Worm (Caenorhabditis elegans) whole organism, late embryonic: Measurements from ENCODE around the gene H02F09.2.

Experiments used
- F13H6.1 ChIP-seq: sonication (generic microtip); optimal IDR thresholded peaks from 2 replicates; lab custom pipeline; 2016; ENCODE audit warnings: missing genetic modification characterization, missing compliant biosample characterization
- T23F11.4 ChIP-seq: fragments of 200-800 bp; sonication (Bioruptor generic); optimal IDR thresholded peaks from 2 replicates; lab custom pipeline; 2018; ENCODE audit warnings: mild to moderate bottlenecking, missing genetic modification characterization, missing compliant biosample characterization
- ceh-14 ChIP-seq: sonication (generic microtip); optimal IDR thresholded peaks from 2 replicates; lab custom pipeline; 2016; ENCODE audit warnings: missing genotype, missing genetic modification characterization, missing compliant biosample characterization
- ceh-18 ChIP-seq: sonication (generic microtip); optimal IDR thresholded peaks from 2 replicates; lab custom pipeline; 2016; ENCODE audit warnings: missing genetic modification characterization, missing compliant biosample characterization
- ceh-34 ChIP-seq: sonication (generic microtip); optimal IDR thresholded peaks from 2 replicates; lab custom pipeline; 2016; ENCODE audit warnings: mild to moderate bottlenecking, missing genetic modification characterization, missing compliant biosample characterization
- ceh-48 ChIP-seq: sonication (generic microtip); optimal IDR thresholded peaks from 2 replicates; lab custom pipeline; 2016; ENCODE audit warnings: missing genetic modification characterization, inconsistent platforms, missing compliant biosample characterization
- ceh-6 ChIP-seq: fragments of 200-800 bp; sonication (Bioruptor generic); optimal IDR thresholded peaks from 2 replicates; lab custom pipeline; 2018; ENCODE audit warnings: mild to moderate bottlenecking, missing genetic modification characterization, missing compliant biosample characterization
- che-1 ChIP-seq: sonication (generic microtip); optimal IDR thresholded peaks from 2 replicates; lab custom pipeline; 2016; ENCODE audit warnings: mild to moderate bottlenecking, missing genetic modification characterization, missing compliant biosample characterization
- dmd-4 ChIP-seq: sonication (generic microtip); optimal IDR thresholded peaks from 2 replicates; lab custom pipeline; 2016; ENCODE audit warnings: borderline replicate concordance, missing genetic modification characterization, missing compliant biosample characterization
- dve-1 ChIP-seq: sonication (generic microtip); optimal IDR thresholded peaks from 2 replicates; lab custom pipeline; 2017; ENCODE audit warnings: antibody characterized with exemption, mild to moderate bottlenecking, missing genetic modification characterization, missing compliant biosample characterization
- elt-2 ChIP-seq: sonication (generic microtip); optimal IDR thresholded peaks from 2 replicates; lab custom pipeline; 2016; ENCODE audit warnings: missing genetic modification reagents, missing genetic modification characterization, missing compliant biosample characterization
- elt-4 ChIP-seq: sonication (generic microtip); optimal IDR thresholded peaks from 2 replicates; lab custom pipeline; 2016; ENCODE audit warnings: missing genetic modification characterization, missing compliant biosample characterization
- ets-4 ChIP-seq: sonication (generic microtip); optimal IDR thresholded peaks from 2 replicates; lab custom pipeline; 2016; ENCODE audit warnings: missing genetic modification characterization, missing compliant biosample characterization
- fax-1 ChIP-seq: sonication (generic microtip); optimal IDR thresholded peaks from 2 replicates; lab custom pipeline; 2016; ENCODE audit warnings: missing genotype, missing genetic modification characterization, missing compliant biosample characterization
- fkh-10 ChIP-seq: fragments of 150-350 bp; optimal IDR thresholded peaks from 2 replicates; lab custom pipeline; 2014; ENCODE audit warnings: missing biosample characterization, missing genetic modification reagents, missing genetic modification characterization
- fkh-6 ChIP-seq: sonication (generic microtip); optimal IDR thresholded peaks from 2 replicates; lab custom pipeline; 2016; ENCODE audit warnings: missing genetic modification characterization, missing compliant biosample characterization
- gmeb-2 ChIP-seq: sonication (generic microtip); optimal IDR thresholded peaks from 2 replicates; lab custom pipeline; 2016; ENCODE audit warnings: missing genetic modification characterization, inconsistent platforms, missing compliant biosample characterization
- hlh-13 ChIP-seq: fragments of 200-800 bp; sonication (Bioruptor generic); optimal IDR thresholded peaks from 2 replicates; lab custom pipeline; 2018; ENCODE audit warnings: mild to moderate bottlenecking, missing genetic modification characterization, missing compliant biosample characterization
- hlh-6 ChIP-seq: sonication (generic microtip); optimal IDR thresholded peaks from 2 replicates; lab custom pipeline; 2016; ENCODE audit warnings: missing genotype, missing genetic modification characterization, missing compliant biosample characterization
- hlh-8 ChIP-seq: sonication (generic microtip); optimal IDR thresholded peaks from 2 replicates; lab custom pipeline; 2016; ENCODE audit warnings: missing genotype, missing genetic modification characterization, missing compliant biosample characterization
- lin-11 ChIP-seq: fragments of 200-800 bp; sonication (Bioruptor generic); optimal IDR thresholded peaks from 2 replicates; lab custom pipeline; 2018; ENCODE audit warnings: mild to moderate bottlenecking, missing genetic modification characterization, missing compliant biosample characterization
- madf-2 ChIP-seq: sonication (generic microtip); optimal IDR thresholded peaks from 2 replicates; lab custom pipeline; 2017; ENCODE audit warnings: missing genetic modification characterization, missing compliant biosample characterization
- mec-3 ChIP-seq: sonication (generic microtip); optimal IDR thresholded peaks from 2 replicates; lab custom pipeline; 2016; ENCODE audit warnings: borderline replicate concordance, missing genetic modification characterization, missing compliant biosample characterization
- nfya-1 ChIP-seq: sonication (generic microtip); optimal IDR thresholded peaks from 2 replicates; lab custom pipeline; 2017; ENCODE audit warnings: missing genetic modification characterization, mild to moderate bottlenecking, missing compliant biosample characterization, antibody characterized with exemption, moderate library complexity
- nhr-232 ChIP-seq: sonication (generic microtip); optimal IDR thresholded peaks from 2 replicates; lab custom pipeline; 2016; ENCODE audit warnings: missing genetic modification characterization, missing compliant biosample characterization
- pag-3 ChIP-seq: sonication (generic microtip); optimal IDR thresholded peaks from 2 replicates; lab custom pipeline; 2016; ENCODE audit warnings: missing compliant biosample characterization, missing genetic modification characterization, borderline replicate concordance
- pha-4 ChIP-seq: fragments of 150-350 bp; optimal IDR thresholded peaks from 2 replicates; lab custom pipeline; 2018; ENCODE audit warnings: missing biosample characterization, missing genetic modification reagents, missing genetic modification characterization
- pqm-1 ChIP-seq: sonication (generic microtip); optimal IDR thresholded peaks from 2 replicates; lab custom pipeline; 2016; ENCODE audit warnings: missing genetic modification characterization, missing compliant biosample characterization
- pros-1 ChIP-seq: fragments of 150-350 bp; optimal IDR thresholded peaks from 2 replicates; lab custom pipeline; 2014; ENCODE audit warnings: missing biosample characterization, missing genetic modification reagents, missing genetic modification characterization
- sox-2 ChIP-seq: fragments of 200-800 bp; sonication (Bioruptor generic); IDR thresholded peaks from 2 replicates; pipeline ENCODE4 v1.3.6; 2022; ENCODE audit warnings: missing genetic modification reagents, missing genetic modification characterization, missing compliant biosample characterization
- tbx-2 ChIP-seq: sonication (generic microtip); optimal IDR thresholded peaks from 2 replicates; lab custom pipeline; 2016; ENCODE audit warnings: missing genetic modification characterization, missing compliant biosample characterization
- unc-3 ChIP-seq, 2 experiments: fragments of 200-800 bp in 1 of 2; sonication (Bioruptor generic) in 1 of 2; sonication (generic microtip) in 1 of 2; conservative IDR thresholded peaks in 1 of 2; optimal IDR thresholded peaks in 1 of 2; 2 replicates each; pipeline versions ENCODE4 v1.3.6 to Lab custom; 2016 to 2022; ENCODE audit warnings: missing compliant biosample characterization in 2 of 2, missing genetic modification characterization in 2 of 2, missing genetic modification reagents in 1 of 2
- unc-55 ChIP-seq: sonication (generic microtip); optimal IDR thresholded peaks from 2 replicates; lab custom pipeline; 2017; ENCODE audit warnings: missing biosample characterization, missing genetic modification reagents, missing genetic modification characterization
- unc-86 ChIP-seq: sonication (generic microtip); optimal IDR thresholded peaks from 2 replicates; lab custom pipeline; 2016; ENCODE audit warnings: missing genetic modification characterization, missing compliant biosample characterization
- ztf-16 ChIP-seq: sonication (generic microtip); optimal IDR thresholded peaks from 2 replicates; lab custom pipeline; 2017; ENCODE audit warnings: missing genetic modification characterization, missing compliant biosample characterization

H02F09.2 gene

ce11 chrX:1543432-1543831 lies 28.6 kb upstream of the H02F09.2 start:
- no peak for TF ChIP-seq nfya-1 (tag; lab: Kevin White, UChicago)
- no peak for TF ChIP-seq mec-3 (tag; lab: Kevin White, UChicago)
- no peak for TF ChIP-seq fkh-6 (tag; lab: Kevin White, UChicago)
- no peak for TF ChIP-seq dve-1 (tag; lab: Kevin White, UChicago)
- TF ChIP-seq ceh-18 (tag; lab: Kevin White, UChicago) = no peak
- TF ChIP-seq ceh-14 (tag; lab: Kevin White, UChicago) = no peak
- TF ChIP-seq elt-4 (tag; lab: Kevin White, UChicago) = no peak
- no peak for TF ChIP-seq tbx-2 (tag; lab: Kevin White, UChicago)
- no peak for TF ChIP-seq ceh-6 (GFP tag; lab: Kevin White, UChicago)
- no peak for TF ChIP-seq fax-1
- no peak for TF ChIP-seq T23F11.4 (GFP tag; lab: Kevin White, UChicago)
- no peak for TF ChIP-seq nhr-232
- TF ChIP-seq ztf-16 (tag; lab: Kevin White, UChicago) = no peak

- TF ChIP-seq lin-11 (tag; lab: Kevin White, UChicago) (no peak), unc-55 (no peak)
Observed at ce11 chrX:1546878-1547555, 25.0 kb upstream of the H02F09.2 start, which contains the start of gene K06A9.1. Gene K06A9.1 (plus strand): TSS chrX:1547505.

ce11 chrX:1549095-1549494 lies 23.0 kb upstream of the H02F09.2 start:
- no peak for TF ChIP-seq ceh-34 (tag; lab: Kevin White, UChicago)
- no peak for TF ChIP-seq unc-55
- no peak for TF ChIP-seq pag-3 (tag; lab: Kevin White, UChicago)
- TF ChIP-seq ceh-48 = no peak
- no peak for TF ChIP-seq unc-3 (GFP tag; conservative IDR thresholded peaks at IDR 0.05; lab: Robert Waterston, UW)
- no peak for TF ChIP-seq unc-3 (tag; optimal IDR thresholded peaks at IDR 0.05; lab: Kevin White, UChicago)
- TF ChIP-seq lin-11 (tag; lab: Kevin White, UChicago) = no peak
- no peak for TF ChIP-seq pha-4
- TF ChIP-seq T23F11.4 (GFP tag; lab: Kevin White, UChicago) = no peak
- no peak for TF ChIP-seq nfya-1 (tag; lab: Kevin White, UChicago)
- TF ChIP-seq pros-1 = no peak
- TF ChIP-seq pqm-1 (tag; lab: Kevin White, UChicago) = no peak
- TF ChIP-seq sox-2 (GFP tag; lab: Robert Waterston, UW) = no peak
- no peak for TF ChIP-seq madf-2
- TF ChIP-seq ets-4 (tag; lab: Kevin White, UChicago) = no peak
- TF ChIP-seq F13H6.1 = no peak
- TF ChIP-seq che-1 (tag; lab: Kevin White, UChicago) = no peak

- TF ChIP-seq gmeb-2 (tag; lab: Kevin White, UChicago) (no peak), nhr-232 (no peak), hlh-8 (tag; lab: Kevin White, UChicago) (no peak), nfya-1 (tag; lab: Kevin White, UChicago) (no peak), unc-86 (tag; lab: Kevin White, UChicago) (no peak), fkh-10 (GFP tag; lab: Kevin White, UChicago) (no peak), hlh-13 (no peak), pha-4 (no peak), ets-4 (tag; lab: Kevin White, UChicago) (no peak), elt-2 (tag; lab: Kevin White, UChicago) (no peak)
Observed at ce11 chrX:1556917-1557316, 15.1 kb upstream of the H02F09.2 start.

ce11 chrX:1568377-1568776 lies 3.7 kb upstream of the H02F09.2 start, which contains the start of gene H02F09.3:
Gene H02F09.3 (plus strand): TSS chrX:1568677.
- TF ChIP-seq unc-3 (GFP tag; conservative IDR thresholded peaks at IDR 0.05; lab: Robert Waterston, UW) (no peak), unc-3 (tag; optimal IDR thresholded peaks at IDR 0.05; lab: Kevin White, UChicago) (no peak), hlh-6 (tag; lab: Kevin White, UChicago) (no peak), dmd-4 (tag; lab: Kevin White, UChicago) (no peak)
